Fruit fly (Drosophila melanogaster) whole organism, pupa: ENCODE data around the gene nrv1.

Experiments used
- CG12605 ChIP-seq: fragments of 200-800 bp; sonication (Bioruptor generic); IDR thresholded peaks from 2 replicates; pipeline ENCODE4 v1.3.6; 2022; ENCODE audit warnings: missing biosample characterization, missing genetic modification characterization
- CG17806 ChIP-seq: fragments of 200-800 bp; sonication (Bioruptor generic); optimal IDR thresholded peaks from 2 replicates; lab custom pipeline; 2018; ENCODE audit warnings: missing biosample characterization, mild to moderate bottlenecking, missing genetic modification characterization, moderate library complexity
- CG32121 ChIP-seq: fragments of 200-800 bp; sonication (Bioruptor generic); IDR thresholded peaks from 2 replicates; pipeline ENCODE4 v1.3.6; 2022; ENCODE audit warnings: missing biosample characterization, missing genetic modification characterization
- CG8159 ChIP-seq: fragments of 200-800 bp; sonication (Bioruptor generic); optimal IDR thresholded peaks from 3 replicates; lab custom pipeline; 2018; ENCODE audit warnings: missing biosample characterization, mild to moderate bottlenecking, missing genetic modification characterization, moderate library complexity
- CG8301 ChIP-seq: fragments of 200-800 bp; sonication (Bioruptor generic); optimal IDR thresholded peaks from 2 replicates; lab custom pipeline; 2018; ENCODE audit warnings: missing biosample characterization, mild to moderate bottlenecking, missing genetic modification characterization
- EcR ChIP-seq: fragments of 200-800 bp; sonication (Bioruptor generic); optimal IDR thresholded peaks from 3 replicates; lab custom pipeline; 2019; ENCODE audit warnings: missing biosample characterization, missing genetic modification characterization, mild to moderate bottlenecking, moderate library complexity, missing genetic modification reagents
- Ets98B ChIP-seq: fragments of 200-800 bp; sonication (Bioruptor generic); IDR thresholded peaks from 2 replicates; pipeline ENCODE4 v1.3.6; 2022; ENCODE audit warnings: missing biosample characterization, missing genetic modification characterization
- Snoo ChIP-seq: fragments of 200-800 bp; sonication (Bioruptor generic); optimal IDR thresholded peaks from 3 replicates; lab custom pipeline; 2017; ENCODE audit warnings: missing biosample characterization, mild to moderate bottlenecking, missing genetic modification characterization, inconsistent platforms
- fd96Ca ChIP-seq: fragments of 200-800 bp; sonication (Bioruptor generic); IDR thresholded peaks from 3 replicates; pipeline ENCODE4 v1.3.6; 2022; ENCODE audit warnings: missing biosample characterization, missing genetic modification characterization
- rn ChIP-seq: fragments of 200-800 bp; sonication (Bioruptor generic); IDR thresholded peaks from 2 replicates; pipeline ENCODE4 v1.3.6; 2022; ENCODE audit warnings: missing biosample characterization, missing genetic modification characterization

dm6 chr2L:6774853-6775252, 11.8 kb downstream of the nrv1 start:
- TF ChIP-seq Ets98B (no peak), EcR (no peak), Snoo (tag; lab: Kevin White, UChicago) (no peak), fd96Ca (GFP tag; lab: Robert Waterston, UW) (no peak), CG17806 (tag; lab: Kevin White, UChicago) (no peak), CG8301 (tag; lab: Kevin White, UChicago) (no peak), CG12605 (GFP tag; lab: Robert Waterston, UW) (no peak), rn (GFP tag; lab: Robert Waterston, UW) (no peak), CG8159 (tag; lab: Kevin White, UChicago) (no peak), CG32121 (GFP tag; lab: Robert Waterston, UW) (no peak)
